Worm (Caenorhabditis elegans) whole organism, L4 larva: Measurements from ENCODE around the gene riok-3.

Source experiments
- D1046.2 ChIP-seq: fragments of 200-800 bp; sonication (Bioruptor generic); IDR thresholded peaks from 2 replicates; pipeline ENCODE4 v1.3.6; 2022; ENCODE audit warnings: missing genetic modification characterization, missing compliant biosample characterization
- F10B5.3 ChIP-seq: sonication (generic microtip); optimal IDR thresholded peaks from 2 replicates; lab custom pipeline; 2016; ENCODE audit warnings: mild to moderate bottlenecking, missing genetic modification characterization, missing compliant biosample characterization
- F44E2.7 ChIP-seq: fragments of 200-800 bp; sonication (Bioruptor generic); IDR thresholded peaks from 2 replicates; pipeline ENCODE4 v2.1.2; 2022; ENCODE audit warnings: missing genetic modification characterization, missing compliant biosample characterization
- T20F7.1 ChIP-seq: fragments of 200-800 bp; sonication (Bioruptor generic); optimal IDR thresholded peaks from 2 replicates; lab custom pipeline; 2018; ENCODE audit warnings: mild to moderate bottlenecking, missing genetic modification characterization, missing compliant biosample characterization
- T26A8.4 ChIP-seq: fragments of 200-800 bp; sonication (Bioruptor generic); IDR thresholded peaks from 2 replicates; pipeline ENCODE4 v1.3.6; 2022; ENCODE audit warnings: missing genetic modification characterization, missing compliant biosample characterization
- Y105C5A.15 ChIP-seq: fragments of 200-800 bp; sonication (Bioruptor generic); IDR thresholded peaks from 2 replicates; pipeline ENCODE4 v1.3.6; 2022; ENCODE audit warnings: missing genetic modification characterization, missing compliant biosample characterization
- Y5F2A.4 ChIP-seq: fragments of 200-800 bp; sonication (Bioruptor generic); optimal IDR thresholded peaks from 2 replicates; lab custom pipeline; 2018; ENCODE audit warnings: mild to moderate bottlenecking, missing genetic modification characterization, missing compliant biosample characterization
- Y75B8A.6 ChIP-seq: fragments of 200-800 bp; sonication (Bioruptor generic); IDR thresholded peaks from 2 replicates; pipeline ENCODE4 v1.3.6; 2022; ENCODE audit warnings: missing genetic modification reagents, missing genetic modification characterization, missing compliant biosample characterization
- aly-2 ChIP-seq: sonication (generic microtip); optimal IDR thresholded peaks from 2 replicates; lab custom pipeline; 2018; ENCODE audit warnings: missing biosample characterization, missing genetic modification characterization
- arid-1 ChIP-seq: fragments of 200-800 bp; sonication (Bioruptor generic); conservative IDR thresholded peaks from 2 replicates; pipeline ENCODE4 v1.3.6; 2022; ENCODE audit warnings: missing genetic modification reagents, missing genetic modification characterization, missing compliant biosample characterization
- attf-4 ChIP-seq: sonication (generic microtip); optimal IDR thresholded peaks from 3 replicates; lab custom pipeline; 2017; ENCODE audit warnings: missing biosample characterization, missing genetic modification characterization
- ceh-20 ChIP-seq: fragments of 200-800 bp; sonication (Bioruptor generic); IDR thresholded peaks from 2 replicates; pipeline ENCODE4 v1.3.6; 2022; ENCODE audit warnings: missing genetic modification reagents, missing genetic modification characterization, missing compliant biosample characterization
- ceh-28 ChIP-seq: fragments of 150-350 bp; optimal IDR thresholded peaks from 2 replicates; lab custom pipeline; 2014; ENCODE audit warnings: missing biosample characterization, missing genetic modification reagents, missing genetic modification characterization
- ceh-32 ChIP-seq: sonication (generic microtip); optimal IDR thresholded peaks from 2 replicates; lab custom pipeline; 2016; ENCODE audit warnings: mild to moderate bottlenecking, missing genetic modification characterization, missing compliant biosample characterization; ENCODE audit not compliant: poor library complexity
- ceh-44 ChIP-seq: fragments of 200-800 bp; sonication (Bioruptor generic); IDR thresholded peaks from 2 replicates; pipeline ENCODE4 v1.3.6; 2022; ENCODE audit warnings: missing genetic modification reagents, missing genetic modification characterization, missing compliant biosample characterization
- ceh-82 ChIP-seq: sonication (generic microtip); optimal IDR thresholded peaks from 2 replicates; lab custom pipeline; 2017; ENCODE audit warnings: missing biosample characterization, missing genetic modification characterization
- ctbp-1 ChIP-seq: fragments of 200-800 bp; sonication (Bioruptor generic); IDR thresholded peaks from 2 replicates; pipeline ENCODE4 v1.3.6; 2022; ENCODE audit warnings: missing genetic modification reagents, missing genetic modification characterization, missing compliant biosample characterization
- daf-12 ChIP-seq: fragments of 150-350 bp; optimal IDR thresholded peaks from 2 replicates; lab custom pipeline; 2014; ENCODE audit warnings: missing biosample characterization, missing genetic modification reagents, missing genetic modification characterization
- daf-16 ChIP-seq, 3 experiments: sonication (generic microtip); optimal IDR thresholded peaks; 2 replicates each; lab custom pipeline; 2016 to 2017; ENCODE audit warnings: missing genetic modification characterization in 3 of 3, missing genetic modification reagents in 3 of 3, mild to moderate bottlenecking in 2 of 3, missing compliant biosample characterization in 2 of 3, missing biosample characterization in 1 of 3, moderate library complexity in 1 of 3
- daf-8 ChIP-seq: fragments of 200-800 bp; sonication (Bioruptor generic); IDR thresholded peaks from 2 replicates; pipeline ENCODE4 v1.3.6; 2022; ENCODE audit warnings: missing genetic modification characterization, missing compliant biosample characterization
- dpl-1 ChIP-seq: fragments of 150-350 bp; optimal IDR thresholded peaks from 2 replicates; lab custom pipeline; 2014; ENCODE audit warnings: missing biosample characterization, missing genetic modification reagents, missing genetic modification characterization
- duxl-1 ChIP-seq: sonication (generic microtip); optimal IDR thresholded peaks from 2 replicates; lab custom pipeline; 2016; ENCODE audit warnings: mild to moderate bottlenecking, missing genetic modification characterization, moderate library complexity, missing compliant biosample characterization; ENCODE audit not compliant: poor library complexity
- dve-1 ChIP-seq: sonication (generic microtip); optimal IDR thresholded peaks from 2 replicates; lab custom pipeline; 2017; ENCODE audit warnings: antibody characterized with exemption, mild to moderate bottlenecking, missing genetic modification characterization, missing compliant biosample characterization; ENCODE audit not compliant: insufficient read depth
- egl-43 ChIP-seq: fragments of 200-800 bp; sonication (Bioruptor generic); IDR thresholded peaks from 2 replicates; pipeline ENCODE4 v1.3.6; 2022; ENCODE audit warnings: missing genetic modification reagents, missing genetic modification characterization, missing compliant biosample characterization
- fos-1 ChIP-seq: fragments of 150-350 bp; optimal IDR thresholded peaks from 2 replicates; lab custom pipeline; 2014; ENCODE audit warnings: missing biosample characterization, missing genetic modification characterization
- gei-8 ChIP-seq: fragments of 200-800 bp; sonication (Bioruptor generic); optimal IDR thresholded peaks from 2 replicates; lab custom pipeline; 2018; ENCODE audit warnings: mild to moderate bottlenecking, missing genetic modification characterization, missing compliant biosample characterization
- hif-1 ChIP-seq, 2 experiments: sonication (generic microtip); optimal IDR thresholded peaks; 2 replicates each; lab custom pipeline; 2016 to 2017; ENCODE audit warnings: missing compliant biosample characterization in 2 of 2, missing genetic modification characterization in 2 of 2, missing genetic modification reagents in 2 of 2, missing genotype in 2 of 2, mild to moderate bottlenecking in 1 of 2
- jun-1 ChIP-seq: fragments of 150-350 bp; optimal IDR thresholded peaks from 2 replicates; lab custom pipeline; 2014; ENCODE audit warnings: missing biosample characterization, missing genetic modification reagents, missing genetic modification characterization
- lim-7 ChIP-seq: fragments of 200-800 bp; sonication (Bioruptor generic); IDR thresholded peaks from 2 replicates; pipeline ENCODE4 v1.3.6; 2022; ENCODE audit warnings: missing genetic modification characterization, missing compliant biosample characterization
- lin-1 ChIP-seq: fragments of 200-800 bp; sonication (Bioruptor generic); IDR thresholded peaks from 2 replicates; pipeline ENCODE4 v1.3.6; 2022; ENCODE audit warnings: missing genetic modification reagents, missing genetic modification characterization, missing compliant biosample characterization
- lin-38 ChIP-seq: fragments of 200-800 bp; sonication (Bioruptor generic); IDR thresholded peaks from 2 replicates; pipeline ENCODE4 v1.3.6; 2022; ENCODE audit warnings: missing genetic modification reagents, missing genetic modification characterization, missing compliant biosample characterization
- madf-5 ChIP-seq, 2 experiments: fragments of 200-800 bp; sonication (Bioruptor generic); IDR thresholded peaks; 2 replicates each; pipeline ENCODE4 v1.3.6; 2022; ENCODE audit warnings: missing compliant biosample characterization in 2 of 2, missing genetic modification characterization in 2 of 2
- mdl-1 ChIP-seq, 2 experiments: fragments of 150-350 bp in 1 of 2; sonication (generic microtip) in 1 of 2; optimal IDR thresholded peaks; 2 replicates each; lab custom pipeline; 2014 to 2017; ENCODE audit warnings: missing biosample characterization in 2 of 2, missing genetic modification characterization in 2 of 2
- mes-2 ChIP-seq: sonication (generic microtip); optimal IDR thresholded peaks from 2 replicates; lab custom pipeline; 2016; ENCODE audit warnings: missing genotype, mild to moderate bottlenecking, missing genetic modification characterization, missing compliant biosample characterization; ENCODE audit not compliant: poor library complexity, severe bottlenecking
- mxl-3 ChIP-seq: fragments of 200-800 bp; sonication (Bioruptor generic); optimal IDR thresholded peaks from 2 replicates; lab custom pipeline; 2018; ENCODE audit warnings: mild to moderate bottlenecking, missing genetic modification characterization, missing compliant biosample characterization
- nhr-11 ChIP-seq: fragments of 150-350 bp; optimal IDR thresholded peaks from 2 replicates; lab custom pipeline; 2014; ENCODE audit warnings: missing biosample characterization, missing genetic modification characterization
- nhr-25 ChIP-seq: sonication (generic microtip); optimal IDR thresholded peaks from 2 replicates; lab custom pipeline; 2017; ENCODE audit warnings: missing genetic modification characterization, mild to moderate bottlenecking, missing compliant biosample characterization, antibody characterized with exemption, moderate library complexity, borderline replicate concordance; ENCODE audit not compliant: insufficient read depth
- nhr-48 ChIP-seq: sonication (generic microtip); optimal IDR thresholded peaks from 2 replicates; lab custom pipeline; 2016; ENCODE audit warnings: mild to moderate bottlenecking, missing genetic modification characterization, missing compliant biosample characterization
- nhr-6 ChIP-seq: fragments of 150-350 bp; optimal IDR thresholded peaks from 2 replicates; lab custom pipeline; 2014; ENCODE audit warnings: missing biosample characterization, missing genetic modification characterization
- pha-4 ChIP-seq, 2 experiments: fragments of 150-350 bp in 1 of 2; fragments of 200-800 bp in 1 of 2; sonication (Bioruptor generic) in 1 of 2; IDR thresholded peaks in 1 of 2; optimal IDR thresholded peaks in 1 of 2; 2 replicates each; pipeline versions ENCODE4 v1.3.6 to Lab custom; 2014 to 2022; ENCODE audit warnings: missing genetic modification characterization in 2 of 2, missing genetic modification reagents in 2 of 2, missing biosample characterization in 1 of 2, missing compliant biosample characterization in 1 of 2
- saeg-2 ChIP-seq: fragments of 200-800 bp; sonication (Bioruptor generic); IDR thresholded peaks from 2 replicates; pipeline ENCODE4 v1.3.6; 2022; ENCODE audit warnings: missing genetic modification reagents, missing genetic modification characterization, missing compliant biosample characterization
- sdz-12 ChIP-seq: fragments of 200-800 bp; sonication (Bioruptor generic); optimal IDR thresholded peaks from 2 replicates; lab custom pipeline; 2018; ENCODE audit warnings: mild to moderate bottlenecking, missing genetic modification characterization, missing compliant biosample characterization
- set-16 ChIP-seq: fragments of 200-800 bp; sonication (Bioruptor generic); IDR thresholded peaks from 2 replicates; pipeline ENCODE4 v1.3.6; 2022; ENCODE audit warnings: missing genetic modification reagents, missing genetic modification characterization, missing compliant biosample characterization
- snpc-4 ChIP-seq: fragments of 150-350 bp; optimal IDR thresholded peaks from 2 replicates; lab custom pipeline; 2014; ENCODE audit warnings: missing biosample characterization, missing genetic modification characterization
- tag-97 ChIP-seq: fragments of 200-800 bp; sonication (Bioruptor generic); IDR thresholded peaks from 2 replicates; pipeline ENCODE4 v1.3.6; 2022; ENCODE audit warnings: missing genetic modification characterization, missing compliant biosample characterization
- unc-130 ChIP-seq: sonication (generic microtip); optimal IDR thresholded peaks from 2 replicates; lab custom pipeline; 2016; ENCODE audit warnings: missing genetic modification reagents, missing genetic modification characterization, missing compliant biosample characterization
- unc-39 ChIP-seq: sonication (generic microtip); optimal IDR thresholded peaks from 2 replicates; lab custom pipeline; 2017; ENCODE audit warnings: missing biosample characterization, missing genetic modification characterization
- zag-1 ChIP-seq: fragments of 150-350 bp; optimal IDR thresholded peaks from 2 replicates; lab custom pipeline; 2014; ENCODE audit warnings: missing biosample characterization, missing genetic modification characterization
- zfp-2 ChIP-seq: sonication (generic microtip); optimal IDR thresholded peaks from 2 replicates; lab custom pipeline; 2016; ENCODE audit warnings: mild to moderate bottlenecking, missing genetic modification characterization, missing compliant biosample characterization
- ztf-7 ChIP-seq: fragments of 150-350 bp; optimal IDR thresholded peaks from 2 replicates; lab custom pipeline; 2014; ENCODE audit warnings: missing biosample characterization, missing genetic modification characterization

The riok-3 gene

ce11 chrIII:9807560-9808046, 2.8 kb upstream of the riok-3 start:
- TF ChIP-seq mxl-3 (GFP tag; lab: Kevin White, UChicago) = peak; percentile 79
- no peak for TF ChIP-seq F44E2.7 (GFP tag; lab: Robert Waterston, UW)
- no peak for TF ChIP-seq D1046.2 (GFP tag; lab: Robert Waterston, UW)
- no peak for TF ChIP-seq nhr-25 (tag; lab: Kevin White, UChicago)
- no peak for TF ChIP-seq ceh-44 (GFP tag; lab: Robert Waterston, UW)
- no peak for TF ChIP-seq snpc-4
- TF ChIP-seq madf-5 (GFP tag; IDR thresholded peaks at IDR 0.05; lab: Robert Waterston, UW) = no peak
- no peak for TF ChIP-seq aly-2 (tag; lab: Kevin White, UChicago)
- TF ChIP-seq daf-8 (GFP tag; lab: Robert Waterston, UW) = no peak
- TF ChIP-seq nhr-11 = no peak
- no peak for TF ChIP-seq hif-1 (tag; optimal IDR thresholded peaks at IDR 0.05; lab: Kevin White, UChicago)
- TF ChIP-seq unc-39 (tag; lab: Kevin White, UChicago) = no peak
- no peak for TF ChIP-seq ceh-32
- TF ChIP-seq unc-130 (GFP tag; lab: Kevin White, UChicago) = no peak
- no peak for TF ChIP-seq tag-97 (GFP tag; lab: Robert Waterston, UW)
- no peak for TF ChIP-seq ceh-82 (tag; lab: Kevin White, UChicago)
- no peak for TF ChIP-seq daf-12 (tag; lab: Kevin White, UChicago)
- TF ChIP-seq nhr-6 (tag; lab: Kevin White, UChicago) = peak; percentile 38
- peak; percentile 86 for TF ChIP-seq nhr-48 (tag; lab: Kevin White, UChicago)
- TF ChIP-seq ztf-7 (tag; lab: Kevin White, UChicago) = no peak
- no peak for TF ChIP-seq attf-4
- no peak for TF ChIP-seq Y105C5A.15
- no peak for TF ChIP-seq sdz-12
- TF ChIP-seq dpl-1 (GFP tag; lab: Kevin White, UChicago) = peak; percentile 34
- no peak for TF ChIP-seq gei-8 (GFP tag; lab: Kevin White, UChicago)
- no peak for TF ChIP-seq daf-16 (GFP tag; optimal IDR thresholded peaks at IDR 0.05; lab: Kevin White, UChicago)
- peak; percentile 13 for TF ChIP-seq daf-16 (tag; optimal IDR thresholded peaks at IDR 0.05; lab: Kevin White, UChicago)
- TF ChIP-seq arid-1 (GFP tag; lab: Robert Waterston, UW) = no peak
- no peak for TF ChIP-seq ceh-28
- peak; percentile 30; the same call in 1 of the 2 replicates for TF ChIP-seq lin-38 (GFP tag; lab: Robert Waterston, UW)
- TF ChIP-seq egl-43 (GFP tag; lab: Robert Waterston, UW) = no peak
- TF ChIP-seq F10B5.3 (tag; lab: Kevin White, UChicago) = no peak
- TF ChIP-seq ceh-20 (GFP tag; lab: Robert Waterston, UW) = peak; percentile 72
- 0 out of 2 replicates have a peak, but pooled peaks have one; percentile 15 for TF ChIP-seq T26A8.4 (GFP tag; lab: Robert Waterston, UW)
- no peak for TF ChIP-seq duxl-1 (tag; lab: Kevin White, UChicago)
- no peak for TF ChIP-seq ctbp-1
- no peak for TF ChIP-seq mes-2
- peak; percentile 23 to 79 for TF ChIP-seq mdl-1 (tag; optimal IDR thresholded peaks at IDR 0.05; lab: Kevin White, UChicago)
- no peak for TF ChIP-seq pha-4 (GFP tag; IDR thresholded peaks at IDR 0.05; lab: Robert Waterston, UW)
- no peak for TF ChIP-seq pha-4 (tag; optimal IDR thresholded peaks at IDR 0.05; lab: Kevin White, UChicago)
- no peak for TF ChIP-seq Y5F2A.4 (GFP tag; lab: Kevin White, UChicago)
- peak; percentile 61 for TF ChIP-seq dve-1 (tag; lab: Kevin White, UChicago)
- TF ChIP-seq set-16 = no peak
- no peak for TF ChIP-seq fos-1
- no peak for TF ChIP-seq zag-1 (tag; lab: Kevin White, UChicago)
- TF ChIP-seq lim-7 = no peak
- TF ChIP-seq T20F7.1 (GFP tag; lab: Kevin White, UChicago) = no peak
- TF ChIP-seq zfp-2 = no peak
- TF ChIP-seq jun-1 (tag; lab: Kevin White, UChicago) = no peak
- TF ChIP-seq saeg-2 = no peak
- no peak for TF ChIP-seq lin-1
- no peak for TF ChIP-seq Y75B8A.6
